Fruit fly (Drosophila melanogaster) whole organism, embryonic: ENCODE results near the gene Fas3.
A peak's percentile ranks its signal among the peaks of the same experiment; 100 is the strongest.

ENCODE experiments used
- Adf1 ChIP-seq: fragments of 200-800 bp; sonication (Bioruptor generic); IDR thresholded peaks from 2 replicates; pipeline ENCODE4 v1.3.6; 2022; ENCODE audit warnings: missing biosample characterization, missing genetic modification characterization
- Bgb ChIP-seq: fragments of 200-800 bp; sonication (Bioruptor generic); IDR thresholded peaks from 2 replicates; pipeline ENCODE4 v1.3.6; 2022; ENCODE audit warnings: missing biosample characterization, missing genetic modification characterization; ENCODE audit not compliant: partially characterized antibody
- CG13624 ChIP-seq: fragments of 200-800 bp; sonication (Bioruptor generic); optimal IDR thresholded peaks from 2 replicates; lab custom pipeline; 2016; ENCODE audit warnings: missing biosample characterization, missing genetic modification characterization
- CG13775 ChIP-seq: fragments of 200-800 bp; sonication (Bioruptor generic); optimal IDR thresholded peaks from 3 replicates; lab custom pipeline; 2017; ENCODE audit warnings: missing biosample characterization, mild to moderate bottlenecking, missing genetic modification characterization
- CG15514 ChIP-seq: fragments of 200-800 bp; sonication (Bioruptor generic); optimal IDR thresholded peaks from 3 replicates; lab custom pipeline; 2017; ENCODE audit warnings: missing biosample characterization, missing genetic modification characterization, mild to moderate bottlenecking, moderate library complexity, missing genetic modification reagents
- CG1602 ChIP-seq: fragments of 200-800 bp; sonication (Bioruptor generic); optimal IDR thresholded peaks from 3 replicates; lab custom pipeline; 2016; ENCODE audit warnings: missing biosample characterization, missing genetic modification characterization
- CG17385 ChIP-seq: fragments of 200-800 bp; sonication (Bioruptor generic); optimal IDR thresholded peaks from 3 replicates; lab custom pipeline; 2018; ENCODE audit warnings: missing biosample characterization, mild to moderate bottlenecking, missing genetic modification characterization
- CG18599 ChIP-seq: fragments of 200-800 bp; sonication (Bioruptor generic); optimal IDR thresholded peaks from 3 replicates; lab custom pipeline; 2017; ENCODE audit warnings: missing biosample characterization, missing genetic modification characterization, mild to moderate bottlenecking, moderate library complexity, missing genetic modification reagents
- CG2678 ChIP-seq: fragments of 200-800 bp; sonication (Bioruptor generic); optimal IDR thresholded peaks from 3 replicates; lab custom pipeline; 2019; ENCODE audit warnings: missing biosample characterization, mild to moderate bottlenecking, missing genetic modification characterization, moderate library complexity
- CG2712 ChIP-seq: fragments of 200-800 bp; optimal IDR thresholded peaks from 3 replicates; lab custom pipeline; 2019; ENCODE audit warnings: missing biosample characterization, mild to moderate bottlenecking, missing genetic modification characterization, moderate library complexity
- CG30020 ChIP-seq: fragments of 200-800 bp; optimal IDR thresholded peaks from 2 replicates; lab custom pipeline; 2019; ENCODE audit warnings: missing biosample characterization, mild to moderate bottlenecking, missing genetic modification characterization, moderate library complexity
- CG42726 ChIP-seq: fragments of 200-800 bp; sonication (Bioruptor generic); IDR thresholded peaks from 2 replicates; pipeline ENCODE4 v1.3.6; 2022; ENCODE audit warnings: missing biosample characterization, missing genetic modification characterization; ENCODE audit not compliant: partially characterized antibody
- CG43689 ChIP-seq: fragments of 200-800 bp; sonication (Bioruptor generic); IDR thresholded peaks from 2 replicates; pipeline ENCODE4 v1.3.6; 2022; ENCODE audit warnings: missing biosample characterization, missing genetic modification characterization
- CG4424 ChIP-seq: fragments of 200-800 bp; sonication (Bioruptor generic); optimal IDR thresholded peaks from 3 replicates; lab custom pipeline; 2016; ENCODE audit warnings: missing biosample characterization, missing genetic modification characterization
- CG5180 ChIP-seq: fragments of 200-800 bp; sonication (Bioruptor generic); optimal IDR thresholded peaks from 3 replicates; lab custom pipeline; 2017; ENCODE audit warnings: missing biosample characterization, missing genetic modification characterization, mild to moderate bottlenecking, moderate library complexity, missing genetic modification reagents
- CG6254 ChIP-seq: fragments of 200-800 bp; sonication (Bioruptor generic); optimal IDR thresholded peaks from 3 replicates; lab custom pipeline; 2017; ENCODE audit warnings: mild to moderate bottlenecking, missing biosample characterization, missing genetic modification reagents, missing genetic modification characterization
- CG9215 ChIP-seq: fragments of 200-800 bp; sonication (Bioruptor generic); IDR thresholded peaks from 2 replicates; pipeline ENCODE4 v1.3.6; 2022; ENCODE audit warnings: missing biosample characterization, missing genetic modification characterization
- Deaf1 ChIP-seq: fragments of 200-800 bp; optimal IDR thresholded peaks from 3 replicates; lab custom pipeline; 2019; ENCODE audit warnings: missing biosample characterization, mild to moderate bottlenecking, missing genetic modification characterization, moderate library complexity
- Hr51 ChIP-seq, 2 experiments: fragments of 200-800 bp; sonication (Bioruptor generic); optimal IDR thresholded peaks; 2 replicates in 1 of 2; 3 replicates in 1 of 2; lab custom pipeline; 2016 to 2018; ENCODE audit warnings: missing biosample characterization in 2 of 2, missing genetic modification characterization in 2 of 2, mild to moderate bottlenecking in 1 of 2, moderate library complexity in 1 of 2
- Hsf ChIP-seq: fragments of 200-800 bp; sonication (Bioruptor generic); optimal IDR thresholded peaks from 3 replicates; lab custom pipeline; 2016; ENCODE audit warnings: missing biosample characterization, missing genetic modification characterization
- Jarid2 ChIP-seq: fragments of 200-800 bp; sonication (Bioruptor generic); optimal IDR thresholded peaks from 3 replicates; lab custom pipeline; 2017; ENCODE audit warnings: mild to moderate bottlenecking, missing biosample characterization, missing genetic modification reagents, missing genetic modification characterization
- Med ChIP-seq: fragments of 200-800 bp; sonication (Bioruptor generic); peaks from one replicate; lab custom pipeline; 2016; ENCODE audit warnings: missing biosample characterization, missing genetic modification characterization, mild to moderate bottlenecking, inconsistent platforms, moderate library complexity
- Meics ChIP-seq: fragments of 200-800 bp; sonication (Bioruptor generic); optimal IDR thresholded peaks from 2 replicates; lab custom pipeline; 2017; ENCODE audit warnings: missing biosample characterization, mild to moderate bottlenecking, missing genetic modification characterization
- NC2α ChIP-seq: fragments of 200-800 bp; sonication (Bioruptor generic); optimal IDR thresholded peaks from 2 replicates; lab custom pipeline; 2016; ENCODE audit warnings: missing biosample characterization, missing genetic modification characterization
- Neu2 ChIP-seq: fragments of 200-800 bp; sonication (Bioruptor generic); optimal IDR thresholded peaks from 3 replicates; lab custom pipeline; 2016; ENCODE audit warnings: missing biosample characterization, missing genetic modification characterization, borderline replicate concordance
- Nf-YC ChIP-seq: fragments of 200-800 bp; optimal IDR thresholded peaks from 3 replicates; lab custom pipeline; 2019; ENCODE audit warnings: missing biosample characterization, mild to moderate bottlenecking, missing genetic modification characterization, moderate library complexity
- NfI ChIP-seq: fragments of 200-800 bp; sonication (Bioruptor generic); optimal IDR thresholded peaks from 3 replicates; lab custom pipeline; 2018; ENCODE audit warnings: missing biosample characterization, mild to moderate bottlenecking, missing genetic modification characterization, moderate library complexity
- Taf1 ChIP-seq: fragments of 200-800 bp; sonication (Bioruptor generic); IDR thresholded peaks from 2 replicates; pipeline ENCODE4 v1.3.6; 2022; ENCODE audit warnings: missing biosample characterization, missing genetic modification characterization
- Trl ChIP-seq, 3 experiments: fragments of >200 bp in 2 of 3; fragments of 200-800 bp in 1 of 3; sonication (Bioruptor generic) in 1 of 3; optimal IDR thresholded peaks; 2 replicates in 1 of 3; 3 replicates in 2 of 3; lab custom pipeline; 2016 to 2017; ENCODE audit warnings: missing biosample characterization in 1 of 3, missing genetic modification characterization in 1 of 3
- abd-A ChIP-seq: fragments of 200-800 bp; sonication (Bioruptor generic); optimal IDR thresholded peaks from 3 replicates; lab custom pipeline; 2019; ENCODE audit warnings: missing biosample characterization, mild to moderate bottlenecking, missing genetic modification characterization, moderate library complexity
- ase ChIP-seq: fragments of 200-800 bp; sonication (Bioruptor generic); IDR thresholded peaks from 3 replicates; pipeline ENCODE4 v1.3.6; 2022; ENCODE audit warnings: missing biosample characterization, missing genetic modification characterization
- bigmax ChIP-seq: fragments of 200-800 bp; sonication (Bioruptor generic); optimal IDR thresholded peaks from 2 replicates; lab custom pipeline; 2018; ENCODE audit warnings: missing biosample characterization, mild to moderate bottlenecking, missing genetic modification characterization
- bowl ChIP-seq: fragments of 200-800 bp; sonication (Bioruptor generic); IDR thresholded peaks from 2 replicates; pipeline ENCODE4 v1.3.6; 2022; ENCODE audit warnings: missing biosample characterization, missing genetic modification characterization
- cg ChIP-seq: fragments of 200-800 bp; sonication (Bioruptor generic); optimal IDR thresholded peaks from 3 replicates; lab custom pipeline; 2019; ENCODE audit warnings: missing biosample characterization, mild to moderate bottlenecking, missing genetic modification characterization, moderate library complexity
- esg ChIP-seq: fragments of 200-800 bp; sonication (Bioruptor generic); conservative IDR thresholded peaks from 2 replicates; pipeline ENCODE4 v1.3.6; 2022; ENCODE audit warnings: missing biosample characterization, missing genetic modification characterization
- nerfin-1 ChIP-seq: fragments of 200-800 bp; sonication (Bioruptor generic); optimal IDR thresholded peaks from 3 replicates; lab custom pipeline; 2019; ENCODE audit warnings: missing biosample characterization, mild to moderate bottlenecking, missing genetic modification characterization, moderate library complexity
- oc ChIP-seq: fragments of 200-800 bp; sonication (Bioruptor generic); optimal IDR thresholded peaks from 2 replicates; lab custom pipeline; 2018; ENCODE audit warnings: missing biosample characterization, mild to moderate bottlenecking, missing genetic modification characterization, moderate library complexity
- odd ChIP-seq: fragments of 200-800 bp; sonication (Bioruptor generic); optimal IDR thresholded peaks from 2 replicates; lab custom pipeline; 2017; ENCODE audit warnings: missing biosample characterization, mild to moderate bottlenecking, missing genetic modification characterization
- org-1 ChIP-seq: fragments of 200-800 bp; sonication (Bioruptor generic); optimal IDR thresholded peaks from 2 replicates; lab custom pipeline; 2017; ENCODE audit warnings: missing biosample characterization, missing genetic modification characterization
- pb ChIP-seq: fragments of 200-800 bp; sonication (Bioruptor generic); optimal IDR thresholded peaks from 3 replicates; lab custom pipeline; 2016; ENCODE audit warnings: missing biosample characterization, missing genetic modification characterization
- peb ChIP-seq: fragments of 200-800 bp; sonication (Bioruptor generic); IDR thresholded peaks from 2 replicates; pipeline ENCODE4 v1.3.6; 2022; ENCODE audit warnings: missing biosample characterization, missing genetic modification characterization
- pzg ChIP-seq: fragments of 200-800 bp; sonication (Bioruptor generic); optimal IDR thresholded peaks from 3 replicates; lab custom pipeline; 2018; ENCODE audit warnings: missing biosample characterization, mild to moderate bottlenecking, missing genetic modification characterization, moderate library complexity
- schlank ChIP-seq: fragments of 200-800 bp; sonication (Bioruptor generic); optimal IDR thresholded peaks from 2 replicates; lab custom pipeline; 2018; ENCODE audit warnings: missing biosample characterization, mild to moderate bottlenecking, missing genetic modification characterization
- scrt ChIP-seq: fragments of 200-800 bp; sonication (Bioruptor generic); optimal IDR thresholded peaks from 2 replicates; lab custom pipeline; 2018; ENCODE audit warnings: missing biosample characterization, mild to moderate bottlenecking, missing genetic modification characterization, moderate library complexity
- sd ChIP-seq: fragments of 200-800 bp; sonication (Bioruptor generic); optimal IDR thresholded peaks from 3 replicates; lab custom pipeline; 2018; ENCODE audit warnings: missing biosample characterization, mild to moderate bottlenecking, missing genetic modification characterization, moderate library complexity
- slbo ChIP-seq: fragments of 200-800 bp; sonication (Bioruptor generic); IDR thresholded peaks from 2 replicates; pipeline ENCODE4 v1.3.6; 2022; ENCODE audit warnings: missing biosample characterization, missing genetic modification characterization
- sqz ChIP-seq: fragments of 200-800 bp; sonication (Bioruptor generic); optimal IDR thresholded peaks from 3 replicates; lab custom pipeline; 2018; ENCODE audit warnings: missing biosample characterization, mild to moderate bottlenecking, missing genetic modification characterization
- stc ChIP-seq: fragments of 200-800 bp; sonication (Bioruptor generic); IDR thresholded peaks from 2 replicates; pipeline ENCODE4 v1.3.6; 2022; ENCODE audit warnings: missing biosample characterization, missing genetic modification characterization
- unpg ChIP-seq: fragments of 200-800 bp; sonication (Bioruptor generic); optimal IDR thresholded peaks from 3 replicates; lab custom pipeline; 2018; ENCODE audit warnings: missing biosample characterization, mild to moderate bottlenecking, missing genetic modification characterization, moderate library complexity
- usp ChIP-seq: fragments of >200 bp; optimal IDR thresholded peaks from 2 replicates; lab custom pipeline; 2017; ENCODE audit warnings: missing biosample characterization, missing genetic modification characterization

Fas3 gene

DNA sequence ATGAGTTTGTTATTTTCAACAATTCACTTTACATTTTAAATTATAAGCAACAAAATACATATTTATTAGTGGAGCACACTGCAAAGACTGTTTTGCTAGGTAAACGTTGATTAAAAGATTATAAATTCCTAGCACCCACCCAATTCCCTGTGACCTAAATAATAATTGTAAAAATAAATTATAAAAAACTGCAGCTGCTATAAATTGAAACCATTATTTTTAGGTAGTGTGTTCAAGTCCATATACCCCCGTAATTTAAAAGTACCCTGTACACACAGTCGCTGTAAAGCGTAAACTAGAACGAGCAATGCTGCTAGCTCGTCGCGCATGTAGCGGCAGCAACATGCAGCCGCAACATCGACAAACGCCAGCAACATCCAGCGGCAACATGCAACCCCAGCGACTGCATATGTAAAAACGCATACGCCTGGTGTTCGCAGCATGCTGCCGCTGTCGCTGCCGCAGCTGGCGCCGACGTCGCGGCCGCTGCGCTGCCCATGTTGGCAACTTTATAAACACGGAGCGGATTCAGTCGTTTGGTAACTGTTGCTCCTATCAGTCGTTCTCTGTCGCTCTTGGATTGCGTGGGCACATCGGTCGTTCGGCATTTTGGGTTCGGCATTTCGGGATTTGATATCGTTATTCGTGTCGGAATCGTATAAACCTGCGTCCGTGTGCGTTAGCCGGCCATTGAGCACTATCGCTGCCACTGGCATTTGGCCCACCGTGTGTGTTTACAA, at the start of gene Fas3 (continued):
- TF ChIP-seq Meics (GFP tag; lab: Kevin White, UChicago) (peak; percentile 17), schlank (peak; percentile 25), CG4424 (GFP tag; lab: Kevin White, UChicago) (peak; percentile 44), scrt (GFP tag; lab: Kevin White, UChicago) (peak; percentile 90), bigmax (GFP tag; lab: Kevin White, UChicago) (no peak), Nf-YC (tag; lab: Kevin White, UChicago) (peak; percentile 8), Med (GFP tag; lab: Kevin White, UChicago) (peak; percentile 93), org-1 (GFP tag; lab: Kevin White, UChicago) (peak; percentile 17), Jarid2 (GFP tag; lab: Kevin White, UChicago) (peak; percentile 98), slbo (GFP tag; lab: Robert Waterston, UW) (0 out of 2 replicates have a peak, but pooled peaks have one; percentile 7), CG15514 (GFP tag; lab: Kevin White, UChicago) (peak; percentile 47), bowl (no peak), esg (GFP tag; lab: Robert Waterston, UW) (no peak), CG1602 (GFP tag; lab: Kevin White, UChicago) (no peak), CG13775 (no peak), Hr51 (GFP tag; optimal IDR thresholded peaks at IDR 0.05; lab: Kevin White, UChicago) (no peak), CG6254 (no peak), sd (tag; lab: Kevin White, UChicago) (peak; percentile 81), NC2α (no peak), pb (peak; percentile 59), odd (GFP tag; lab: Kevin White, UChicago) (peak; percentile 55), nerfin-1 (tag; lab: Kevin White, UChicago) (peak; percentile 21), ase (no peak), CG9215 (GFP tag; lab: Robert Waterston, UW) (no peak), usp (GFP tag; lab: Kevin White, UChicago) (no peak), Neu2 (no peak), pzg (GFP tag; lab: Kevin White, UChicago) (no peak), NfI (GFP tag; lab: Kevin White, UChicago) (no peak), CG2678 (tag; lab: Kevin White, UChicago) (peak; percentile 21), Taf1 (GFP tag; lab: Robert Waterston, UW) (no peak), CG42726 (peak; percentile 51; the same call in 1 of the 2 replicates), unpg (peak; percentile 25), CG43689 (GFP tag; lab: Robert Waterston, UW) (no peak), CG30020 (no peak), cg (peak; percentile 66), stc (GFP tag; lab: Robert Waterston, UW) (0 out of 2 replicates have a peak, but pooled peaks have one; percentile 7), Hsf (no peak)

DNA sequence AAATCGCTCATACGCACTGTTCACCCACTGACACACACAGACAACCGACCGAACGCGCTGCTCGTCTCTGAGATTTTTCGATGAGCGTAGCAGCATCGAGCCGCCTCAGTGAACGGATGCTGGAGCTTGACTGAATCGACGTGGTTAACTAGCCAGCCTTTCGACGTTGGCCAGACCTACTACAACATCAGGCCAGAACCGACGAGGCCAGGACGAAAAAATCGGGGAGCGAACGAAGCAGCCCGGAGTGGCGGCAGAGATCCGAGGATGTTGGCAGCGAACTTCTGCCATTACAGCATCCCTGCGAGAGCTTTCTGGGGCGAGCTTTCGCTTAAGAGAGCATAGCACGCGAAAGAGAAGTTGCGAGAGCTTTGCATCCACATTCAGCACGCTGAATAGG, 44.2 kb upstream of the Fas3 start, which contains the start of gene CG42750:
Gene CG42750, minus strand, starts transcription at position 108 of the 400 bp plus-strand sequence.
- TF ChIP-seq abd-A (tag; lab: Kevin White, UChicago) (peak; percentile 37), peb (GFP tag; lab: Robert Waterston, UW) (no peak), Trl (optimal IDR thresholded peaks at IDR 0.05; lab: Kevin White, UChicago) (peak; percentile 27 to 50), Trl (GFP tag; optimal IDR thresholded peaks at IDR 0.05; lab: Kevin White, UChicago) (no peak), CG18599 (peak; percentile 21), Adf1 (GFP tag; lab: Robert Waterston, UW) (0 out of 2 replicates have a peak, but pooled peaks have one; percentile 11), Jarid2 (GFP tag; lab: Kevin White, UChicago) (peak; percentile 32), CG2712 (tag; lab: Kevin White, UChicago) (no peak), CG17385 (GFP tag; lab: Kevin White, UChicago) (no peak), Deaf1 (peak; percentile 91), Bgb (GFP tag; lab: Robert Waterston, UW) (peak; percentile 22; the same call in 1 of the 2 replicates), oc (tag; lab: Kevin White, UChicago) (no peak), CG5180 (GFP tag; lab: Kevin White, UChicago) (peak; percentile 34), CG13624 (GFP tag; lab: Kevin White, UChicago) (no peak), sqz (GFP tag; lab: Kevin White, UChicago) (no peak)
